Fruit fly (Drosophila melanogaster) whole organism, wandering third instar larva: ENCODE results near the gene GlcAT-P.

ENCODE experiments used
- Abd-B ChIP-seq: fragments of >200 bp; optimal IDR thresholded peaks from 2 replicates; lab custom pipeline; 2017; ENCODE audit warnings: missing biosample characterization, missing genetic modification characterization
- CG9705 ChIP-seq: fragments of 200-800 bp; sonication (Bioruptor generic); optimal IDR thresholded peaks from 2 replicates; lab custom pipeline; 2018; ENCODE audit warnings: missing biosample characterization, mild to moderate bottlenecking, missing genetic modification characterization
- Hnf4 ChIP-seq: fragments of 200-800 bp; sonication (Bioruptor generic); optimal IDR thresholded peaks from 2 replicates; lab custom pipeline; 2016; ENCODE audit warnings: missing biosample characterization, mild to moderate bottlenecking, missing genetic modification characterization
- Mio ChIP-seq: sonication (Bioruptor generic); optimal IDR thresholded peaks from 2 replicates; lab custom pipeline; 2016; ENCODE audit warnings: missing biosample characterization, missing genetic modification characterization
- OdsH ChIP-seq: fragments of 200-800 bp; sonication (Bioruptor generic); optimal IDR thresholded peaks from 2 replicates; lab custom pipeline; 2016; ENCODE audit warnings: missing biosample characterization, mild to moderate bottlenecking, missing genetic modification characterization
- Sp1 ChIP-seq: fragments of 200-800 bp; sonication (Bioruptor generic); optimal IDR thresholded peaks from 3 replicates; lab custom pipeline; 2019; ENCODE audit warnings: missing biosample characterization, mild to moderate bottlenecking, missing genetic modification characterization, moderate library complexity
- brk ChIP-seq: fragments of 200-800 bp; sonication (Bioruptor generic); optimal IDR thresholded peaks from 2 replicates; lab custom pipeline; 2016; ENCODE audit warnings: missing biosample characterization, mild to moderate bottlenecking, missing genetic modification characterization
- dmrt93B ChIP-seq: fragments of 200-800 bp; sonication (Bioruptor generic); optimal IDR thresholded peaks from 2 replicates; lab custom pipeline; 2018; ENCODE audit warnings: missing biosample characterization, mild to moderate bottlenecking, missing genetic modification characterization
- fru ChIP-seq: fragments of 200-800 bp; sonication (Bioruptor generic); optimal IDR thresholded peaks from 3 replicates; lab custom pipeline; 2016; ENCODE audit warnings: missing biosample characterization, mild to moderate bottlenecking, missing genetic modification characterization
- h ChIP-seq: fragments of 200-800 bp; sonication (Bioruptor generic); optimal IDR thresholded peaks from 3 replicates; lab custom pipeline; 2016; ENCODE audit warnings: missing biosample characterization, mild to moderate bottlenecking, missing genetic modification characterization
- lola ChIP-seq: fragments of >200 bp; optimal IDR thresholded peaks from 2 replicates; lab custom pipeline; 2017; ENCODE audit warnings: missing biosample characterization, missing genetic modification characterization
- psq ChIP-seq: fragments of 200-800 bp; sonication (Bioruptor generic); optimal IDR thresholded peaks from 3 replicates; lab custom pipeline; 2017; ENCODE audit warnings: missing biosample characterization, mild to moderate bottlenecking, missing genetic modification characterization, moderate library complexity
- sv ChIP-seq: fragments of 200-800 bp; sonication (Bioruptor generic); optimal IDR thresholded peaks from 3 replicates; lab custom pipeline; 2016; ENCODE audit warnings: missing biosample characterization, missing genetic modification characterization
- usp ChIP-seq: fragments of >200 bp; optimal IDR thresholded peaks from 2 replicates; lab custom pipeline; 2017; ENCODE audit warnings: missing biosample characterization, missing genetic modification characterization

dm6 chr3L:11195275-11195674 is 2.1 kb downstream of the GlcAT-P start:
- TF ChIP-seq Abd-B (GFP tag; lab: Kevin White, UChicago) (no peak), Sp1 (no peak), OdsH (GFP tag; lab: Kevin White, UChicago) (no peak), psq (GFP tag; lab: Kevin White, UChicago) (no peak), lola (no peak), Hnf4 (GFP tag; lab: Kevin White, UChicago) (no peak), fru (GFP tag; lab: Kevin White, UChicago) (no peak), Mio (GFP tag; lab: Kevin White, UChicago) (no peak), h (GFP tag; lab: Kevin White, UChicago) (no peak), CG9705 (GFP tag; lab: Kevin White, UChicago) (no peak), sv (GFP tag; lab: Kevin White, UChicago) (no peak), dmrt93B (GFP tag; lab: Kevin White, UChicago) (no peak), brk (GFP tag; lab: Kevin White, UChicago) (no peak), usp (GFP tag; lab: Kevin White, UChicago) (no peak)
